Worm (Caenorhabditis elegans) whole organism, L2 larva: ENCODE measurements around the gene F35A5.1.

Experiments used
- C34F6.9 ChIP-seq: fragments of 150-350 bp; optimal IDR thresholded peaks from 2 replicates; lab custom pipeline; 2014; ENCODE audit warnings: missing biosample characterization, missing genetic modification characterization
- F13H6.1 ChIP-seq: sonication (generic microtip); optimal IDR thresholded peaks from 2 replicates; lab custom pipeline; 2016; ENCODE audit warnings: missing genetic modification characterization, missing compliant biosample characterization
- R02D3.7 ChIP-seq: fragments of 150-350 bp; optimal IDR thresholded peaks from 2 replicates; lab custom pipeline; 2014; ENCODE audit warnings: missing biosample characterization, missing genetic modification characterization
- Y55F3AM.14 ChIP-seq: fragments of 200-800 bp; sonication (Bioruptor generic); optimal IDR thresholded peaks from 2 replicates; lab custom pipeline; 2018; ENCODE audit warnings: mild to moderate bottlenecking, missing genetic modification characterization, missing compliant biosample characterization
- ZK546.5 ChIP-seq: sonication (generic microtip); optimal IDR thresholded peaks from 2 replicates; lab custom pipeline; 2017; ENCODE audit warnings: missing biosample characterization, missing genetic modification characterization
- alr-1 ChIP-seq: fragments of 150-350 bp; optimal IDR thresholded peaks from 2 replicates; lab custom pipeline; 2014; ENCODE audit warnings: missing biosample characterization, missing genetic modification characterization
- aly-2 ChIP-seq: fragments of 150-350 bp; optimal IDR thresholded peaks from 2 replicates; lab custom pipeline; 2014; ENCODE audit warnings: missing biosample characterization, missing genetic modification characterization
- ama-1 ChIP-seq: fragments of 150-350 bp; optimal IDR thresholded peaks from 2 replicates; lab custom pipeline; 2018; ENCODE audit warnings: inconsistent platforms
- blmp-1 ChIP-seq: sonication (generic microtip); optimal IDR thresholded peaks from 2 replicates; lab custom pipeline; 2017; ENCODE audit warnings: missing genetic modification characterization, mild to moderate bottlenecking, missing compliant biosample characterization, antibody characterized with exemption, moderate library complexity; ENCODE audit not compliant: insufficient read depth
- ceh-16 ChIP-seq: fragments of 150-350 bp; optimal IDR thresholded peaks from 2 replicates; lab custom pipeline; 2014; ENCODE audit warnings: missing biosample characterization, missing genetic modification characterization
- ceh-82 ChIP-seq: fragments of 150-350 bp; optimal IDR thresholded peaks from 2 replicates; lab custom pipeline; 2014; ENCODE audit warnings: missing biosample characterization, missing genetic modification characterization
- crh-2 ChIP-seq: sonication (generic microtip); optimal IDR thresholded peaks from 2 replicates; lab custom pipeline; 2017; ENCODE audit warnings: missing biosample characterization, missing genetic modification characterization
- dmd-4 ChIP-seq: sonication (generic microtip); optimal IDR thresholded peaks from 2 replicates; lab custom pipeline; 2017; ENCODE audit warnings: missing biosample characterization, missing genetic modification characterization
- egl-27 ChIP-seq: sonication (generic microtip); optimal IDR thresholded peaks from 3 replicates; lab custom pipeline; 2017; ENCODE audit warnings: missing biosample characterization, missing genetic modification reagents, missing genetic modification characterization
- elt-1 ChIP-seq: fragments of 150-350 bp; optimal IDR thresholded peaks from 2 replicates; lab custom pipeline; 2014; ENCODE audit warnings: missing biosample characterization, missing genetic modification characterization
- elt-3 ChIP-seq: sonication (generic microtip); optimal IDR thresholded peaks from 2 replicates; lab custom pipeline; 2017; ENCODE audit warnings: missing biosample characterization, missing genetic modification characterization
- fos-1 ChIP-seq: fragments of 150-350 bp; optimal IDR thresholded peaks from 2 replicates; lab custom pipeline; 2014; ENCODE audit warnings: missing biosample characterization, missing genetic modification characterization
- gmeb-1 ChIP-seq: fragments of 150-350 bp; optimal IDR thresholded peaks from 2 replicates; lab custom pipeline; 2014; ENCODE audit warnings: missing biosample characterization, missing genetic modification characterization
- lin-11 ChIP-seq: fragments of 150-350 bp; sonication (generic microtip); optimal IDR thresholded peaks from 2 replicates; lab custom pipeline; 2014; ENCODE audit warnings: missing biosample characterization, missing genetic modification characterization, inconsistent platforms, mixed read lengths
- lin-13 ChIP-seq: fragments of 150-350 bp; optimal IDR thresholded peaks from 2 replicates; lab custom pipeline; 2014; ENCODE audit warnings: missing biosample characterization, missing genetic modification reagents, missing genetic modification characterization
- lin-39 ChIP-seq: fragments of 150-350 bp; optimal IDR thresholded peaks from 2 replicates; lab custom pipeline; 2014; ENCODE audit warnings: missing biosample characterization, missing genetic modification reagents, missing genetic modification characterization
- lsy-2 ChIP-seq, 2 experiments: fragments of 150-350 bp in 1 of 2; sonication (generic microtip) in 1 of 2; optimal IDR thresholded peaks; 2 replicates each; lab custom pipeline; 2014 to 2017; ENCODE audit warnings: missing biosample characterization in 2 of 2, missing genetic modification characterization in 2 of 2
- mab-5 ChIP-seq: fragments of 150-350 bp; optimal IDR thresholded peaks from 2 replicates; lab custom pipeline; 2014; ENCODE audit warnings: missing biosample characterization, missing genetic modification characterization
- mbf-1 ChIP-seq: sonication (generic microtip); optimal IDR thresholded peaks from 2 replicates; lab custom pipeline; 2017; ENCODE audit warnings: missing biosample characterization, missing genetic modification characterization
- mdl-1 ChIP-seq, 2 experiments: fragments of 150-350 bp in 1 of 2; sonication (generic microtip) in 1 of 2; optimal IDR thresholded peaks; 2 replicates each; lab custom pipeline; 2017; ENCODE audit warnings: missing biosample characterization in 2 of 2, missing genetic modification characterization in 2 of 2
- nhr-10 ChIP-seq: sonication (generic microtip); optimal IDR thresholded peaks from 2 replicates; lab custom pipeline; 2017; ENCODE audit warnings: missing biosample characterization, missing genetic modification characterization
- nhr-11 ChIP-seq: fragments of 150-350 bp; optimal IDR thresholded peaks from 2 replicates; lab custom pipeline; 2014; ENCODE audit warnings: missing biosample characterization, missing genetic modification characterization
- nhr-12 ChIP-seq: fragments of 150-350 bp; optimal IDR thresholded peaks from 2 replicates; lab custom pipeline; 2014; ENCODE audit warnings: missing biosample characterization, missing genetic modification characterization
- nhr-129 ChIP-seq: fragments of 150-350 bp; optimal IDR thresholded peaks from 2 replicates; lab custom pipeline; 2014; ENCODE audit warnings: missing biosample characterization, missing genetic modification characterization
- nhr-21 ChIP-seq: fragments of 150-350 bp; optimal IDR thresholded peaks from 2 replicates; lab custom pipeline; 2014; ENCODE audit warnings: missing biosample characterization, missing genetic modification characterization
- nhr-23 ChIP-seq: fragments of 150-350 bp; optimal IDR thresholded peaks from 2 replicates; lab custom pipeline; 2014; ENCODE audit warnings: missing biosample characterization, missing genetic modification reagents, missing genetic modification characterization
- nhr-237 ChIP-seq: fragments of 150-350 bp; optimal IDR thresholded peaks from 2 replicates; lab custom pipeline; 2014; ENCODE audit warnings: missing biosample characterization, missing genetic modification characterization
- nhr-25 ChIP-seq: fragments of 150-350 bp; sonication (generic microtip); optimal IDR thresholded peaks from 3 replicates; lab custom pipeline; 2014; ENCODE audit warnings: missing biosample characterization, missing genetic modification characterization
- nhr-6 ChIP-seq: fragments of 150-350 bp; optimal IDR thresholded peaks from 2 replicates; lab custom pipeline; 2014; ENCODE audit warnings: missing biosample characterization, missing genetic modification characterization
- nhr-77 ChIP-seq: fragments of 150-350 bp; optimal IDR thresholded peaks from 2 replicates; lab custom pipeline; 2014; ENCODE audit warnings: missing biosample characterization, missing genetic modification characterization
- peb-1 ChIP-seq: fragments of 150-350 bp; optimal IDR thresholded peaks from 2 replicates; lab custom pipeline; 2014; ENCODE audit warnings: missing biosample characterization, missing genetic modification characterization
- sem-4 ChIP-seq: fragments of 150-350 bp; optimal IDR thresholded peaks from 2 replicates; lab custom pipeline; 2014; ENCODE audit warnings: missing biosample characterization, missing genetic modification reagents, missing genetic modification characterization
- skn-1 ChIP-seq: sonication (generic microtip); optimal IDR thresholded peaks from 2 replicates; lab custom pipeline; 2017; ENCODE audit warnings: missing biosample characterization, missing genetic modification characterization
- sma-3 ChIP-seq: sonication (generic microtip); optimal IDR thresholded peaks from 2 replicates; lab custom pipeline; 2016; ENCODE audit warnings: missing genetic modification reagents, missing genetic modification characterization, missing compliant biosample characterization
- sma-9 ChIP-seq, 2 experiments: fragments of 150-350 bp in 1 of 2; sonication (generic microtip) in 1 of 2; optimal IDR thresholded peaks; 2 replicates each; lab custom pipeline; 2014 to 2016; ENCODE audit warnings: missing genetic modification characterization in 2 of 2, mild to moderate bottlenecking in 1 of 2, missing biosample characterization in 1 of 2, missing compliant biosample characterization in 1 of 2, missing genetic modification reagents in 1 of 2, moderate library complexity in 1 of 2
- snpc-4 ChIP-seq: fragments of 150-350 bp; optimal IDR thresholded peaks from 2 replicates; lab custom pipeline; 2014; ENCODE audit warnings: missing biosample characterization, missing genetic modification characterization
- unc-39 ChIP-seq: fragments of 150-350 bp; optimal IDR thresholded peaks from 2 replicates; lab custom pipeline; 2014; ENCODE audit warnings: missing biosample characterization, missing genetic modification characterization
- unc-55 ChIP-seq: fragments of 150-350 bp; sonication (generic microtip); optimal IDR thresholded peaks from 3 replicates; lab custom pipeline; 2014; ENCODE audit warnings: missing biosample characterization, missing genetic modification reagents, missing genetic modification characterization
- unc-62 ChIP-seq: fragments of 150-350 bp; optimal IDR thresholded peaks from 2 replicates; lab custom pipeline; 2014; ENCODE audit warnings: missing biosample characterization, missing genetic modification reagents, missing genetic modification characterization
- zag-1 ChIP-seq: fragments of 150-350 bp; optimal IDR thresholded peaks from 2 replicates; lab custom pipeline; 2014; ENCODE audit warnings: missing biosample characterization, missing genetic modification characterization
- ztf-1 ChIP-seq: fragments of 200-800 bp; sonication (Bioruptor generic); conservative IDR thresholded peaks from 2 replicates; pipeline ENCODE4 v1.3.6; 2022; ENCODE audit warnings: missing genetic modification characterization, missing compliant biosample characterization
- ztf-11 ChIP-seq: sonication (generic microtip); optimal IDR thresholded peaks from 2 replicates; lab custom pipeline; 2017; ENCODE audit warnings: missing biosample characterization, missing genetic modification characterization
- ztf-4 ChIP-seq: fragments of 150-350 bp; optimal IDR thresholded peaks from 2 replicates; lab custom pipeline; 2014; ENCODE audit warnings: missing biosample characterization, missing genetic modification characterization

F35A5.1 gene

ce11 chrX:3821609-3822008, 14.3 kb downstream of the F35A5.1 start:
- TF ChIP-seq nhr-77 (tag; lab: Kevin White, UChicago) (no peak), ceh-16 (no peak), lsy-2 (tag; optimal IDR thresholded peaks at IDR 0.05; lab: Kevin White, UChicago) (no peak), R02D3.7 (tag; lab: Kevin White, UChicago) (no peak), nhr-12 (tag; lab: Kevin White, UChicago) (no peak), mdl-1 (tag; optimal IDR thresholded peaks at IDR 0.05; lab: Kevin White, UChicago) (no peak), C34F6.9 (tag; lab: Kevin White, UChicago) (no peak), nhr-11 (tag; lab: Kevin White, UChicago) (no peak), ztf-1 (GFP tag; lab: Robert Waterston, UW) (no peak), mab-5 (tag; lab: Kevin White, UChicago) (no peak), nhr-129 (tag; lab: Kevin White, UChicago) (no peak), lin-11 (tag; lab: Kevin White, UChicago) (no peak), F13H6.1 (no peak)
- TF ChIP-seq, all 48 proteins: peak for 0

ce11 chrX:3822061-3822460, 14.8 kb downstream of the F35A5.1 start:
- peak; percentile 3 for TF ChIP-seq crh-2
- no peak for TF ChIP-seq nhr-12 (tag; lab: Kevin White, UChicago)
- peak; percentile 4 for TF ChIP-seq sma-9 (GFP tag; optimal IDR thresholded peaks at IDR 0.05; lab: Kevin White, UChicago)
- TF ChIP-seq sma-9 (tag; optimal IDR thresholded peaks at IDR 0.05; lab: Kevin White, UChicago), result no peak
- TF ChIP-seq nhr-10, result no peak
- no peak for TF ChIP-seq nhr-77 (tag; lab: Kevin White, UChicago)
- TF ChIP-seq nhr-129 (tag; lab: Kevin White, UChicago), result peak; percentile 62
- TF ChIP-seq, all 48 proteins: peak for 3

ce11 chrX:3823869-3824268, 16.6 kb downstream of the F35A5.1 start:
- no peak for TF ChIP-seq lin-13 (GFP tag; lab: Kevin White, UChicago)
- TF ChIP-seq blmp-1 (tag; lab: Kevin White, UChicago), result no peak
- no peak for TF ChIP-seq sem-4 (tag; lab: Kevin White, UChicago)
- TF ChIP-seq unc-39 (tag; lab: Kevin White, UChicago), result no peak
- TF ChIP-seq aly-2 (tag; lab: Kevin White, UChicago), result no peak
- TF ChIP-seq fos-1, result peak; percentile 91
- TF ChIP-seq sma-3 (GFP tag; lab: Kevin White, UChicago), result peak; percentile 68
- peak in 1 of 2 experiments; percentile 2 for TF ChIP-seq lsy-2 (tag; optimal IDR thresholded peaks at IDR 0.05; lab: Kevin White, UChicago)
- no peak for TF ChIP-seq C34F6.9 (tag; lab: Kevin White, UChicago)
- no peak for TF ChIP-seq mdl-1 (tag; optimal IDR thresholded peaks at IDR 0.05; lab: Kevin White, UChicago)
- TF ChIP-seq ceh-82 (tag; lab: Kevin White, UChicago), result no peak
- TF ChIP-seq Y55F3AM.14 (GFP tag; lab: Kevin White, UChicago), result no peak
- peak; percentile 88 for TF ChIP-seq sma-9 (GFP tag; optimal IDR thresholded peaks at IDR 0.05; lab: Kevin White, UChicago)
- TF ChIP-seq sma-9 (tag; optimal IDR thresholded peaks at IDR 0.05; lab: Kevin White, UChicago), result no peak
- TF ChIP-seq zag-1 (tag; lab: Kevin White, UChicago), result no peak
- no peak for TF ChIP-seq nhr-25 (tag; lab: Kevin White, UChicago)
- TF ChIP-seq nhr-12 (tag; lab: Kevin White, UChicago), result no peak
- TF ChIP-seq snpc-4 (tag; lab: Kevin White, UChicago), result no peak
- TF ChIP-seq unc-55 (GFP tag; lab: Kevin White, UChicago), result no peak
- TF ChIP-seq elt-1 (tag; lab: Kevin White, UChicago), result no peak
- TF ChIP-seq nhr-129 (tag; lab: Kevin White, UChicago), result no peak
- peak; percentile 78 for TF ChIP-seq crh-2
- no peak for TF ChIP-seq elt-3 (tag; lab: Kevin White, UChicago)
- no peak for TF ChIP-seq ztf-4 (tag; lab: Kevin White, UChicago)
- TF ChIP-seq ztf-1 (GFP tag; lab: Robert Waterston, UW), result no peak
- TF ChIP-seq lin-39, result no peak
- no peak for TF ChIP-seq nhr-10
- no peak for TF ChIP-seq ama-1 (lab: Kevin White, UChicago)
- no peak for TF ChIP-seq ZK546.5
- TF ChIP-seq nhr-21 (tag; lab: Kevin White, UChicago), result no peak
- no peak for TF ChIP-seq ztf-11
- TF ChIP-seq alr-1, result no peak
- TF ChIP-seq mbf-1 (tag; lab: Kevin White, UChicago), result no peak
- TF ChIP-seq egl-27 (tag; lab: Kevin White, UChicago), result no peak
- no peak for TF ChIP-seq peb-1 (tag; lab: Kevin White, UChicago)
- no peak for TF ChIP-seq R02D3.7 (tag; lab: Kevin White, UChicago)
- TF ChIP-seq nhr-237 (tag; lab: Kevin White, UChicago), result no peak
- peak; percentile 15 for TF ChIP-seq skn-1 (tag; lab: Kevin White, UChicago)
- TF ChIP-seq nhr-6 (tag; lab: Kevin White, UChicago), result no peak
- peak; percentile 10 for TF ChIP-seq gmeb-1 (tag; lab: Kevin White, UChicago)
- TF ChIP-seq nhr-23 (tag; lab: Kevin White, UChicago), result no peak
- TF ChIP-seq nhr-77 (tag; lab: Kevin White, UChicago), result no peak
- TF ChIP-seq F13H6.1, result peak; percentile 71
- no peak for TF ChIP-seq mab-5 (tag; lab: Kevin White, UChicago)
- no peak for TF ChIP-seq unc-62 (GFP tag; lab: Kevin White, UChicago)
- TF ChIP-seq dmd-4 (tag; lab: Kevin White, UChicago), result no peak
- TF ChIP-seq lin-11 (tag; lab: Kevin White, UChicago), result no peak
- no peak for TF ChIP-seq ceh-16
